Fruit fly (Drosophila melanogaster) whole organism, embryonic: ENCODE measurements around the gene CG11342.

Experiments used
- Blimp-1 ChIP-seq: fragments of 200-800 bp; sonication (Bioruptor generic); optimal IDR thresholded peaks from 3 replicates; lab custom pipeline; 2018; ENCODE audit warnings: missing biosample characterization, missing genetic modification characterization, mild to moderate bottlenecking, moderate library complexity, missing genetic modification reagents
- CG10321 ChIP-seq: fragments of 200-800 bp; sonication (Bioruptor generic); IDR thresholded peaks from 2 replicates; pipeline ENCODE4 v1.3.6; 2022; ENCODE audit warnings: missing biosample characterization, missing genetic modification characterization
- CG10979 ChIP-seq: fragments of 200-800 bp; sonication (Bioruptor generic); optimal IDR thresholded peaks from 2 replicates; lab custom pipeline; 2018; ENCODE audit warnings: missing biosample characterization, mild to moderate bottlenecking, missing genetic modification characterization, moderate library complexity
- CG11504 ChIP-seq: fragments of 200-800 bp; sonication (Bioruptor generic); optimal IDR thresholded peaks from 3 replicates; lab custom pipeline; 2019; ENCODE audit warnings: missing biosample characterization, mild to moderate bottlenecking, missing genetic modification characterization, moderate library complexity
- CG12659 ChIP-seq: fragments of 200-800 bp; sonication (Bioruptor generic); optimal IDR thresholded peaks from 3 replicates; lab custom pipeline; 2017; ENCODE audit warnings: mild to moderate bottlenecking, missing biosample characterization, missing genetic modification reagents, missing genetic modification characterization
- CG17359 ChIP-seq: fragments of 200-800 bp; sonication (Bioruptor generic); optimal IDR thresholded peaks from 3 replicates; lab custom pipeline; 2018; ENCODE audit warnings: missing biosample characterization, mild to moderate bottlenecking, missing genetic modification characterization, moderate library complexity
- CG18262 ChIP-seq: fragments of 200-800 bp; optimal IDR thresholded peaks from 3 replicates; lab custom pipeline; 2019; ENCODE audit warnings: missing biosample characterization, mild to moderate bottlenecking, missing genetic modification characterization, moderate library complexity
- CG18599 ChIP-seq: fragments of 200-800 bp; sonication (Bioruptor generic); optimal IDR thresholded peaks from 3 replicates; lab custom pipeline; 2017; ENCODE audit warnings: missing biosample characterization, missing genetic modification characterization, mild to moderate bottlenecking, moderate library complexity, missing genetic modification reagents
- CG2712 ChIP-seq: fragments of 200-800 bp; optimal IDR thresholded peaks from 3 replicates; lab custom pipeline; 2019; ENCODE audit warnings: missing biosample characterization, mild to moderate bottlenecking, missing genetic modification characterization, moderate library complexity
- CG30431 ChIP-seq: fragments of 200-800 bp; sonication (Bioruptor generic); optimal IDR thresholded peaks from 2 replicates; lab custom pipeline; 2017; ENCODE audit warnings: missing biosample characterization, missing genetic modification characterization
- CG31441 ChIP-seq: fragments of 200-800 bp; sonication (Bioruptor generic); IDR thresholded peaks from 2 replicates; pipeline ENCODE4 v1.3.6; 2022; ENCODE audit warnings: missing biosample characterization, missing genetic modification characterization
- CG32767 ChIP-seq: fragments of 200-800 bp; sonication (Bioruptor generic); IDR thresholded peaks from 2 replicates; pipeline ENCODE4 v1.3.6; 2022; ENCODE audit warnings: missing biosample characterization, missing genetic modification characterization
- CG4282 ChIP-seq: fragments of 200-800 bp; sonication (Bioruptor generic); optimal IDR thresholded peaks from 2 replicates; lab custom pipeline; 2016; ENCODE audit warnings: missing biosample characterization, missing genetic modification characterization
- CG6689 ChIP-seq: fragments of 200-800 bp; sonication (Bioruptor generic); IDR thresholded peaks from 2 replicates; pipeline ENCODE4 v1.3.6; 2022; ENCODE audit warnings: missing biosample characterization, missing genetic modification characterization
- CG7372 ChIP-seq: fragments of 200-800 bp; sonication (Bioruptor generic); IDR thresholded peaks from 2 replicates; pipeline ENCODE4 v1.3.6; 2022; ENCODE audit warnings: missing biosample characterization, missing genetic modification characterization
- CG7839 ChIP-seq: fragments of 200-800 bp; sonication (Bioruptor generic); optimal IDR thresholded peaks from 3 replicates; lab custom pipeline; 2018; ENCODE audit warnings: missing biosample characterization, mild to moderate bottlenecking, missing genetic modification characterization, moderate library complexity
- CG8924 ChIP-seq: fragments of 200-800 bp; optimal IDR thresholded peaks from 3 replicates; lab custom pipeline; 2019; ENCODE audit warnings: missing biosample characterization, mild to moderate bottlenecking, missing genetic modification characterization, moderate library complexity
- CG9609 ChIP-seq: fragments of 200-800 bp; sonication (Bioruptor generic); optimal IDR thresholded peaks from 3 replicates; lab custom pipeline; 2016; ENCODE audit warnings: missing biosample characterization, missing genetic modification characterization
- D19B ChIP-seq: fragments of 200-800 bp; sonication (Bioruptor generic); optimal IDR thresholded peaks from 2 replicates; lab custom pipeline; 2017; ENCODE audit warnings: missing biosample characterization, mild to moderate bottlenecking, missing genetic modification characterization
- Dp ChIP-seq: fragments of 200-800 bp; sonication (Bioruptor generic); optimal IDR thresholded peaks from 2 replicates; lab custom pipeline; 2018; ENCODE audit warnings: missing biosample characterization, mild to moderate bottlenecking, missing genetic modification characterization, moderate library complexity
- Drgx ChIP-seq: fragments of 200-800 bp; sonication (Bioruptor generic); IDR thresholded peaks from 2 replicates; pipeline ENCODE4 v1.3.6; 2022; ENCODE audit warnings: missing biosample characterization, missing genetic modification characterization
- Ets65A ChIP-seq: fragments of 200-800 bp; sonication (Bioruptor generic); peaks from one replicate; lab custom pipeline; 2016; ENCODE audit warnings: missing biosample characterization, missing genetic modification characterization
- HHEX ChIP-seq: fragments of 200-800 bp; sonication (Bioruptor generic); optimal IDR thresholded peaks from 3 replicates; lab custom pipeline; 2017; ENCODE audit warnings: missing biosample characterization, mild to moderate bottlenecking, missing genetic modification characterization, missing genetic modification reagents
- Hr51 ChIP-seq, 2 experiments: fragments of 200-800 bp; sonication (Bioruptor generic); optimal IDR thresholded peaks; 2 replicates in 1 of 2; 3 replicates in 1 of 2; lab custom pipeline; 2016 to 2018; ENCODE audit warnings: missing biosample characterization in 2 of 2, missing genetic modification characterization in 2 of 2, mild to moderate bottlenecking in 1 of 2, moderate library complexity in 1 of 2
- Med ChIP-seq: fragments of 200-800 bp; sonication (Bioruptor generic); peaks from one replicate; lab custom pipeline; 2016; ENCODE audit warnings: missing biosample characterization, missing genetic modification characterization, mild to moderate bottlenecking, inconsistent platforms, moderate library complexity
- Meics ChIP-seq: fragments of 200-800 bp; sonication (Bioruptor generic); optimal IDR thresholded peaks from 2 replicates; lab custom pipeline; 2017; ENCODE audit warnings: missing biosample characterization, mild to moderate bottlenecking, missing genetic modification characterization
- Ptx1 ChIP-seq: fragments of 200-800 bp; sonication (Bioruptor generic); IDR thresholded peaks from 2 replicates; pipeline ENCODE4 v1.3.6; 2022; ENCODE audit warnings: missing biosample characterization, missing genetic modification characterization
- Sox102F ChIP-seq: fragments of 200-800 bp; sonication (Bioruptor generic); optimal IDR thresholded peaks from 2 replicates; lab custom pipeline; 2018; ENCODE audit warnings: missing biosample characterization, mild to moderate bottlenecking, missing genetic modification characterization, moderate library complexity
- Spps ChIP-seq: fragments of 200-800 bp; sonication (Bioruptor generic); optimal IDR thresholded peaks from 2 replicates; lab custom pipeline; 2018; ENCODE audit warnings: missing biosample characterization, mild to moderate bottlenecking, missing genetic modification characterization
- ase ChIP-seq: fragments of 200-800 bp; sonication (Bioruptor generic); IDR thresholded peaks from 3 replicates; pipeline ENCODE4 v1.3.6; 2022; ENCODE audit warnings: missing biosample characterization, missing genetic modification characterization
- bsh ChIP-seq, 2 experiments: fragments of 200-800 bp; sonication (Bioruptor generic); optimal IDR thresholded peaks; 2 replicates each; lab custom pipeline; 2017 to 2018; ENCODE audit warnings: mild to moderate bottlenecking in 2 of 2, missing biosample characterization in 2 of 2, missing genetic modification characterization in 2 of 2, moderate library complexity in 1 of 2
- croc ChIP-seq: fragments of 200-800 bp; sonication (Bioruptor generic); conservative IDR thresholded peaks from 3 replicates; pipeline ENCODE4 v1.3.6; 2022; ENCODE audit warnings: missing biosample characterization, missing genetic modification characterization
- dmrt99B ChIP-seq: fragments of 200-800 bp; sonication (Bioruptor generic); optimal IDR thresholded peaks from 2 replicates; lab custom pipeline; 2018; ENCODE audit warnings: missing biosample characterization, mild to moderate bottlenecking, missing genetic modification characterization, moderate library complexity
- esg ChIP-seq: fragments of 200-800 bp; sonication (Bioruptor generic); conservative IDR thresholded peaks from 2 replicates; pipeline ENCODE4 v1.3.6; 2022; ENCODE audit warnings: missing biosample characterization, missing genetic modification characterization
- gem ChIP-seq: fragments of 200-800 bp; sonication (Bioruptor generic); optimal IDR thresholded peaks from 2 replicates; lab custom pipeline; 2019; ENCODE audit warnings: missing biosample characterization, mild to moderate bottlenecking, missing genetic modification characterization, moderate library complexity
- hbn ChIP-seq: fragments of 200-800 bp; sonication (Bioruptor generic); IDR thresholded peaks from 2 replicates; pipeline ENCODE4 v1.3.6; 2022; ENCODE audit warnings: missing biosample characterization, missing genetic modification characterization; ENCODE audit not compliant: partially characterized antibody
- hkb ChIP-seq, 2 experiments: fragments of 200-800 bp in 1 of 2; fragments of >200 bp in 1 of 2; sonication (Bioruptor generic) in 1 of 2; IDR thresholded peaks in 1 of 2; optimal IDR thresholded peaks in 1 of 2; 2 replicates each; pipeline versions ENCODE4 v1.3.6 to Lab custom; 2017 to 2022; ENCODE audit warnings: missing biosample characterization in 1 of 2, missing genetic modification characterization in 1 of 2
- lilli ChIP-seq: fragments of 200-800 bp; sonication (Bioruptor generic); optimal IDR thresholded peaks from 3 replicates; lab custom pipeline; 2016; ENCODE audit warnings: missing biosample characterization, missing genetic modification characterization
- luna ChIP-seq: fragments of 200-800 bp; sonication (Bioruptor generic); optimal IDR thresholded peaks from 2 replicates; lab custom pipeline; 2016; ENCODE audit warnings: missing biosample characterization, missing genetic modification characterization
- nerfin-1 ChIP-seq: fragments of 200-800 bp; sonication (Bioruptor generic); optimal IDR thresholded peaks from 3 replicates; lab custom pipeline; 2019; ENCODE audit warnings: missing biosample characterization, mild to moderate bottlenecking, missing genetic modification characterization, moderate library complexity
- nmo ChIP-seq: fragments of 200-800 bp; sonication (Bioruptor generic); optimal IDR thresholded peaks from 2 replicates; lab custom pipeline; 2018; ENCODE audit warnings: missing biosample characterization, mild to moderate bottlenecking, missing genetic modification characterization, moderate library complexity
- oc ChIP-seq: fragments of 200-800 bp; sonication (Bioruptor generic); optimal IDR thresholded peaks from 2 replicates; lab custom pipeline; 2018; ENCODE audit warnings: missing biosample characterization, mild to moderate bottlenecking, missing genetic modification characterization, moderate library complexity
- sens ChIP-seq: fragments of 200-800 bp; sonication (Bioruptor generic); peaks from one replicate; lab custom pipeline; 2016; ENCODE audit warnings: missing biosample characterization, missing genetic modification characterization
- sens-2 ChIP-seq: fragments of 200-800 bp; sonication (Bioruptor generic); IDR thresholded peaks from 2 replicates; pipeline ENCODE4 v1.3.6; 2022; ENCODE audit warnings: missing biosample characterization, missing genetic modification characterization
- sisA ChIP-seq: fragments of 200-800 bp; sonication (Bioruptor generic); IDR thresholded peaks from 2 replicates; pipeline ENCODE4 v1.3.6; 2022; ENCODE audit warnings: missing biosample characterization, missing genetic modification characterization
- sug ChIP-seq: fragments of 200-800 bp; optimal IDR thresholded peaks from 2 replicates; lab custom pipeline; 2019; ENCODE audit warnings: missing biosample characterization, mild to moderate bottlenecking, missing genetic modification characterization, moderate library complexity
- twi ChIP-seq: fragments of 200-800 bp; optimal IDR thresholded peaks from 2 replicates; lab custom pipeline; 2019; ENCODE audit warnings: missing biosample characterization, mild to moderate bottlenecking, missing genetic modification characterization, moderate library complexity
- wdn ChIP-seq: fragments of 200-800 bp; sonication (Bioruptor generic); IDR thresholded peaks from 2 replicates; pipeline ENCODE4 v1.3.6; 2022; ENCODE audit warnings: missing biosample characterization, missing genetic modification characterization

Gene CG11342

dm6 chr3L:4392851-4393250, 25.6 kb upstream of the CG11342 start:
- TF ChIP-seq Drgx (GFP tag; lab: Robert Waterston, UW), result peak; percentile 82
- 0 out of 3 replicates have a peak, but pooled peaks have one; percentile 5 for TF ChIP-seq ase (GFP tag; lab: Robert Waterston, UW)
- TF ChIP-seq Meics, result no peak

- TF ChIP-seq CG8924 (no peak), gem (peak; percentile 1), nerfin-1 (tag; lab: Kevin White, UChicago) (no peak), Blimp-1 (peak; percentile 42), esg (GFP tag; lab: Robert Waterston, UW) (0 out of 2 replicates have a peak, but pooled peaks have one; percentile 11), CG12659 (GFP tag; lab: Kevin White, UChicago) (no peak), sug (tag; lab: Kevin White, UChicago) (no peak), HHEX (GFP tag; lab: Kevin White, UChicago) (no peak), hkb (optimal IDR thresholded peaks at IDR 0.05; lab: Kevin White, UChicago) (no peak), hkb (GFP tag; IDR thresholded peaks at IDR 0.05; lab: Robert Waterston, UW) (no peak), CG7372 (GFP tag; lab: Robert Waterston, UW) (no peak), sens (GFP tag; lab: Kevin White, UChicago) (peak; percentile 51), CG30431 (GFP tag; lab: Kevin White, UChicago) (no peak), CG32767 (GFP tag; lab: Robert Waterston, UW) (no peak), croc (GFP tag; lab: Robert Waterston, UW) (no peak), Ptx1 (0 out of 2 replicates have a peak, but pooled peaks have one; percentile 29), CG10979 (tag; lab: Kevin White, UChicago) (peak; percentile 1), CG17359 (tag; lab: Kevin White, UChicago) (peak; percentile 3), CG31441 (peak; percentile 14; the same call in 1 of the 2 replicates), Med (peak; percentile 10), luna (no peak), dmrt99B (peak; percentile 33), Dp (GFP tag; lab: Kevin White, UChicago) (no peak), sisA (GFP tag; lab: Robert Waterston, UW) (0 out of 2 replicates have a peak, but pooled peaks have one; percentile 19), CG18599 (GFP tag; lab: Kevin White, UChicago) (no peak), sens-2 (GFP tag; lab: Robert Waterston, UW) (no peak), hbn (GFP tag; lab: Robert Waterston, UW) (no peak), nmo (GFP tag; lab: Kevin White, UChicago) (peak; percentile 5), CG7839 (tag; lab: Kevin White, UChicago) (peak; percentile 1), CG4282 (no peak), CG6689 (GFP tag; lab: Robert Waterston, UW) (0 out of 2 replicates have a peak, but pooled peaks have one; percentile 15), wdn (GFP tag; lab: Robert Waterston, UW) (no peak), twi (tag; lab: Kevin White, UChicago) (no peak), CG2712 (tag; lab: Kevin White, UChicago) (peak; percentile 17), CG9609 (no peak), bsh (GFP tag; optimal IDR thresholded peaks at IDR 0.05; lab: Kevin White, UChicago) (peak in 1 of 2 experiments; percentile 47), Spps (tag; lab: Kevin White, UChicago) (no peak), CG10321 (GFP tag; lab: Robert Waterston, UW) (no peak), D19B (GFP tag; lab: Kevin White, UChicago) (no peak), oc (tag; lab: Kevin White, UChicago) (no peak), Hr51 (GFP tag; optimal IDR thresholded peaks at IDR 0.05; lab: Kevin White, UChicago) (peak in 1 of 2 experiments; percentile 38), Ets65A (peak; percentile 62), Sox102F (GFP tag; lab: Kevin White, UChicago) (peak; percentile 34), CG11504 (tag; lab: Kevin White, UChicago) (peak; percentile 46), lilli (no peak), CG18262 (tag; lab: Kevin White, UChicago) (peak; percentile 11)
Observed at dm6 chr3L:4389104-4389503, 21.8 kb upstream of the CG11342 start.
